Fruit fly (Drosophila melanogaster) S2 (cell line): Measurements from ENCODE around the gene CG18478.
"Not testable (repeated sequence)": the region's sequence is repeated elsewhere in the genome, so short reads cannot be mapped to it uniquely, and the experiment has no call there.

ENCODE experiments used
- CG8478 ChIP-seq: fragments of >200 bp; optimal IDR thresholded peaks from 2 replicates; lab custom pipeline; 2018
- CTCF ChIP-seq, 2 experiments: fragments of >200 bp; optimal IDR thresholded peaks; 2 replicates each; lab custom pipeline; 2018

Gene CG18478

DNA sequence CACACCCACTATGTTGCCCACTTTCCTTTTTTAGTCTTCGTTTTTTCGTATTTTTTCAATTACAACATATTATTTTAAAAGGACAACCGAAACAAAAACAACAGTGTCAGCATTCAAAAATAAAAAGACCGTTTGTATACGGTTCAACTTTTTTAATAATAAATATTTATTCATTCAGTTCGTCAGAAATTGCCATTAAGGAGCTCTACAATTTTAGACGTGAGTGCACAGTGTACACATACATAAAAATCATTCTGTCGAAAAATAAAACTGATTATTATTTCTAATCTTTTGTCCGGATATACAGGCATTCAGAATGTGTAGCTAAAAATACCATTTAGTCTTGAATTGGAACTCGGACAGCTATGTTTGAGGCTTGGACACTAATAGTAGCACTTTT is at the start of gene CG18478:
TSS of gene CG18478 (plus strand) at position 301 of the 400 bp plus-strand sequence.
- not testable (repeated sequence) for TF ChIP-seq CTCF (optimal IDR thresholded peaks at IDR 0.05; lab: Kevin White, UChicago); CG8478 (lab: Kevin White, UChicago)

DNA sequence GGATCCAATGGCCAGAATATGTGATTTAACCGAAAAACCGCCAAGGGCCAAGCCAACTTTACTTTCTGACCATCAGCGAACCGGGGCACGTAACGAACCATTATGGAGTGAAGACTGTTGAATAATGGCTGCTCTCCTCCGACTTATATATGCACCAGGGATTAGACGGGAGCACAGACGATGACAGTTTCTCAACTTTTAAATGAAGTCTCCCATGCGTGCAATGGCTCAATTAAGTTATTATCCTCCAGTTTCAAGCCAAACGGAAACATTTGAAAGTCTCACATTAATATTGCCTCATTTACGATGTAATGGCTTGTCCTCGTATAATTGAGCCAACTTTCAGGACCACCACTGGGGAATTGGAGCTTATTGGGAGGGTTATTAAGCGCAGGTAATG is 46.5 kb upstream of the CG18478 start, which contains the start of gene Or35a:
TSS of gene Or35a (minus strand) at position 101 of the 400 bp plus-strand sequence.
- TF ChIP-seq CG8478 (lab: Kevin White, UChicago) (no peak), CTCF (optimal IDR thresholded peaks at IDR 0.05; lab: Kevin White, UChicago) (no peak)

DNA sequence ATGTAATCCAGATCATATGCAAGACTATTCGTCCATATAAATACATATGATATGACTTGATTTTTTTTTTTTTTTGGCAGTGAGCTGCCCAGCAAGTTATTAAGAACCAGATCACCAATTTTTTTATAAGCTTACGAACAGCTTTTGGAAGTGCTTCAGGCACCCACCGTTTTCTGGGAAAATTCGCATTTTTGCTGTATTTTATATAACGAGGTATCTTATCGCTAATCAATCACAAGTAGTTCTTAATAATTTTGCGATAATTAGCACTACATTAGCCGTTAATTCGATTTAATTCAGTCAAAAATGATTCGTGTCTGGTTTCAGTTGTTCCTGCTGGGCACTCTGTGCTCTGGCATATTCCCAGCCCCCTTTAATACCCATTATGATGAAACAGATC is 41.6 kb upstream of the CG18478 start, which contains the start of gene CG7631:
TSS of gene CG7631 (plus strand) at position 301 of the 400 bp plus-strand sequence.
- TF ChIP-seq CG8478 (lab: Kevin White, UChicago), result no peak
- no peak for TF ChIP-seq CTCF (optimal IDR thresholded peaks at IDR 0.05; lab: Kevin White, UChicago)

DNA sequence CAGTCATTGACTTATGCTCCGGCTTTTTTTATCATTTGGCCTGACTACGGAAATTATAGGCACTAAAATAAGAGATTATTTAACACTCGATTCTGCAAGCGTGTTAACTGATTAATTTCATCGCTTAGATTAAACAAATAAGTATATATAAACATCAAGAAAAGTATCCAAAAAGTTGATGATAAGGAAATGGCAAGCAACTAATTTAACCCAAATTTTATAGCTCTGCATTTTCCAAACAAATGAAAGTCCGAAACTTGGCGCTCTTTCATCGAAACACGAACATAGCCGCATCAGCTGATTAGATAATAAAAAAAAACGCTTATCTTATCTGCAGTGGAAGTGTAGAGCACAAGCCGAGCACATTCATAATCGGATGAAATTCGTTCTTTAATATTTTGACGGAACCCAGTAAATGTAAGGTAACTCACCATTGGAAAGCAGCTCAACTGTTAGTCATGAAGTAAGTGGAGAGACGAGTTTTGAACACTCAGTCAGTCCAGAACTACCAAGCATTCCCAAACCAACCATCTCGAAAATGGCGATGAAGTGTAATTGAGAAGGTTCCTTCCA is 40.3 kb upstream of the CG18478 start, which contains the start of gene CG18480:
TSS of gene CG18480 (plus strand) at position 407 of the 573 bp plus-strand sequence.
- no peak for TF ChIP-seq CG8478 (lab: Kevin White, UChicago)

DNA sequence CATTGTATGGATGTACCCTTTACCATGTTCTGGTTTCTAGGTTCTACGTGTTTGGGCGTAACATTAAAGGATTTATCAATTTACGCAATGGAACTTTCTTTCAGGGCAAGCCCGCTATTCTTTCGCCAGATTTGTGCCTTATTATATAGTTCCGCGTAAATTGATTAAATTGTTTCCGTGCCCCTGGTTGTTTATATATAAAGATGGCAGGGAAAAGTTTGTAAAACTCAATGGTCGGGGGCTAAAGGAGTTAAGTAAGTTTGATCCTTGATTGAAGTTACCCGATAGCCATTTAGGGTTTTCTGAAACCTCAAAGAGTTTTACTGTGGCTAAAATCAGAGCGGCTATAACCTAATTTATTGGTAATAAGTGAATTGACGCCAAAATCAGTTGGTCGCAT is 28.3 kb upstream of the CG18478 start:
- TF ChIP-seq CTCF (optimal IDR thresholded peaks at IDR 0.05; lab: Kevin White, UChicago), result no peak
- no peak for TF ChIP-seq CG8478 (lab: Kevin White, UChicago)

DNA sequence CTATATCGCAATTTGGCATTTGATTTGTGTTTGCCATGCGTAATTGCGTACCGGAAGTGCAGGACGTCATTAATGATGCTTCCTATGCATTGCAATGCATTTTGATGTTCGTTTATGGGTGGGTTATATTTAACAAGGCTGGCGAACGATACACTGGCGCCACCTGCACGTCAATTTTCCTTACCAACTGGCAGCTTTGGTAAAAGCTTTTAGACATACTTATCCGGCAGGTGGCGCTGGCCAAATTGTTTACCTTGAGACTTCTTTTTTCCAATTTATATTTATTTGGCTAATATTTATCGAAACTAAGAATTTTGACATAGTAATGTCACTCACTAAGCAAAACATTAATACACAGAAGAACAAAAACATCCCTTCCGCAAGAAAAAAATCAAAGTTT is 26.2 kb upstream of the CG18478 start:
- peak; percentile 78 to 81 for TF ChIP-seq CTCF (optimal IDR thresholded peaks at IDR 0.05; lab: Kevin White, UChicago)
- TF ChIP-seq CG8478 (lab: Kevin White, UChicago), result no peak

DNA sequence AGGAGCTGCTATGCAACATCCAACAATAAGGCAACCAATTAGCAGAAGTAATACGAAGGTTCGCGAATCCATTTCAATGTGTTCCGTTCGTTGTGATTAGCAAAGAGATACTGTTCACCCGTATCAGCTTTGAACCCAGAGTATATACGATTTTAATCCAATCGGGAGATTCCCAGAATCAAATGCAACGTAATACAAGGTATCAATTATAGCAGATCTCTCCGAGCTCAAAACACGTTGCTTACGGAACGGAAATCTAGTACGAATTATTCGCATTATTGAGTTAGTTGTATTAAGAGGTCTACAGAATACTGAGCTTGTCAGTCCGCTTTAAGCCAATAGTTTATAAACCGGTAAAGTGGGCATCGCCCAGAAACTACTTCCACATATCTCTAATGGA is 10.6 kb upstream of the CG18478 start, which contains the start of gene CG44141:
TSS of gene CG44141 (minus strand) at position 101 of the 400 bp plus-strand sequence.
- not testable (repeated sequence) for TF ChIP-seq CTCF (optimal IDR thresholded peaks at IDR 0.05; lab: Kevin White, UChicago); CG8478 (lab: Kevin White, UChicago)

DNA sequence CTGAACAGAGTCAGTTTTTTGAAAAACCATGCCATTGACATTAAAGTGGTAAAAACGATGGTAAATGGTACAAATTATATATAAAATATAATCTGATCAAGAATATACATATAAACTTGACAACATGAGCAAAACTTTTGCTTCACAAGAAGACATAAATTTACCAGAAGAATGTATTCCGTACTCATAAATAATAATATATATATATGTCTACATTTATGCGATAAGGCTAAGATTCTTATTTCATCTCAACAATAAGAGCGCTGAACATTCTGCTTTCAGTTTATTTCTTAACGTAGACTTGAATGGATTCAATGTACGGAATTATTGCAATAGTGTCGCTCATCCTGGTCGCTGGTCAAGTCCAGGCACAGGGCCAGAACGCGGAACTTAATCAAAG is 9.2 kb upstream of the CG18478 start, which contains the start of gene CG18477:
TSS of gene CG18477 (plus strand) at position 301 of the 400 bp plus-strand sequence.
- not testable (repeated sequence) for TF ChIP-seq CTCF (optimal IDR thresholded peaks at IDR 0.05; lab: Kevin White, UChicago); CG8478 (lab: Kevin White, UChicago)

DNA sequence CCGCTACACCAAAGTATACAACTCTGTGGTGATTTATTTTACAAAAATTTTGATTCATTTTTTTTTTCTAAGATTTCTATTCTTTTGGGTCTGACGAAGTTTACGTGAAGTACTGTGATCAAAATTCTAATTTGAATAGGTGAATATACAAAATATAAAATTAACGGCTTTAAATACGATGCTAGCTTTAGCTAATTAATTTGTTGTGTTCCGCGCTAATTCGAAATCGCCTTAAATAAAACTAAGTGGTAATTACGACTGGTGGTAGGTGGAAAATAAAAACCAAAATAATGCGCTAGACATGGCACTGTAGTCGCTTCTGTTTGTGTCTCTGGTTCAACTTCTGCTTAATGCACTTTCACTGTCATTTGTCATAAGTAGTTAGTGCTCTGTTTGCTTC is 6.0 kb downstream of the CG18478 start, which contains the start of gene CG43923:
TSS of gene CG43923 (minus strand) at position 101 of the 400 bp plus-strand sequence.
- TF ChIP-seq CTCF (optimal IDR thresholded peaks at IDR 0.05; lab: Kevin White, UChicago); CG8478 (lab: Kevin White, UChicago): not testable (repeated sequence)

DNA sequence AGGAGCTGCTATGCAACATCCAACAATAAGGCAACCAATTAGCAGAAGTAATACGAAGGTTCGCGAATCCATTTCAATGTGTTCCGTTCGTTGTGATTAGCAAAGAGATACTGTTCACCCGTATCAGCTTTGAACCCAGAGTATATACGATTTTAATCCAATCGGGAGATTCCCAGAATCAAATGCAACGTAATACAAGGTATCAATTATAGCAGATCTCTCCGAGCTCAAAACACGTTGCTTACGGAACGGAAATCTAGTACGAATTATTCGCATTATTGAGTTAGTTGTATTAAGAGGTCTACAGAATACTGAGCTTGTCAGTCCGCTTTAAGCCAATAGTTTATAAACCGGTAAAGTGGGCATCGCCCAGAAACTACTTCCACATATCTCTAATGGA is 24.4 kb downstream of the CG18478 start, which contains the start of gene CG44140:
TSS of gene CG44140 (minus strand) at position 101 of the 400 bp plus-strand sequence.
- TF ChIP-seq CTCF (optimal IDR thresholded peaks at IDR 0.05; lab: Kevin White, UChicago); CG8478 (lab: Kevin White, UChicago): not testable (repeated sequence)

DNA sequence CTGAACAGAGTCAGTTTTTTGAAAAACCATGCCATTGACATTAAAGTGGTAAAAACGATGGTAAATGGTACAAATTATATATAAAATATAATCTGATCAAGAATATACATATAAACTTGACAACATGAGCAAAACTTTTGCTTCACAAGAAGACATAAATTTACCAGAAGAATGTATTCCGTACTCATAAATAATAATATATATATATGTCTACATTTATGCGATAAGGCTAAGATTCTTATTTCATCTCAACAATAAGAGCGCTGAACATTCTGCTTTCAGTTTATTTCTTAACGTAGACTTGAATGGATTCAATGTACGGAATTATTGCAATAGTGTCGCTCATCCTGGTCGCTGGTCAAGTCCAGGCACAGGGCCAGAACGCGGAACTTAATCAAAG is 25.8 kb downstream of the CG18478 start, which contains the start of gene CG31780:
TSS of gene CG31780 (plus strand) at position 301 of the 400 bp plus-strand sequence.
- not testable (repeated sequence) for TF ChIP-seq CTCF (optimal IDR thresholded peaks at IDR 0.05; lab: Kevin White, UChicago); CG8478 (lab: Kevin White, UChicago)

DNA sequence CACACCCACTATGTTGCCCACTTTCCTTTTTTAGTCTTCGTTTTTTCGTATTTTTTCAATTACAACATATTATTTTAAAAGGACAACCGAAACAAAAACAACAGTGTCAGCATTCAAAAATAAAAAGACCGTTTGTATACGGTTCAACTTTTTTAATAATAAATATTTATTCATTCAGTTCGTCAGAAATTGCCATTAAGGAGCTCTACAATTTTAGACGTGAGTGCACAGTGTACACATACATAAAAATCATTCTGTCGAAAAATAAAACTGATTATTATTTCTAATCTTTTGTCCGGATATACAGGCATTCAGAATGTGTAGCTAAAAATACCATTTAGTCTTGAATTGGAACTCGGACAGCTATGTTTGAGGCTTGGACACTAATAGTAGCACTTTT is 34.9 kb downstream of the CG18478 start, which contains the start of gene CG31827:
TSS of gene CG31827 (plus strand) at position 301 of the 400 bp plus-strand sequence.
- TF ChIP-seq CG8478 (lab: Kevin White, UChicago); CTCF (optimal IDR thresholded peaks at IDR 0.05; lab: Kevin White, UChicago): not testable (repeated sequence)

DNA sequence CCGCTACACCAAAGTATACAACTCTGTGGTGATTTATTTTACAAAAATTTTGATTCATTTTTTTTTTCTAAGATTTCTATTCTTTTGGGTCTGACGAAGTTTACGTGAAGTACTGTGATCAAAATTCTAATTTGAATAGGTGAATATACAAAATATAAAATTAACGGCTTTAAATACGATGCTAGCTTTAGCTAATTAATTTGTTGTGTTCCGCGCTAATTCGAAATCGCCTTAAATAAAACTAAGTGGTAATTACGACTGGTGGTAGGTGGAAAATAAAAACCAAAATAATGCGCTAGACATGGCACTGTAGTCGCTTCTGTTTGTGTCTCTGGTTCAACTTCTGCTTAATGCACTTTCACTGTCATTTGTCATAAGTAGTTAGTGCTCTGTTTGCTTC is 41.0 kb downstream of the CG18478 start, which contains the start of gene CG43924:
TSS of gene CG43924 (minus strand) at position 101 of the 400 bp plus-strand sequence.
- TF ChIP-seq CG8478 (lab: Kevin White, UChicago); CTCF (optimal IDR thresholded peaks at IDR 0.05; lab: Kevin White, UChicago): not testable (repeated sequence)

DNA sequence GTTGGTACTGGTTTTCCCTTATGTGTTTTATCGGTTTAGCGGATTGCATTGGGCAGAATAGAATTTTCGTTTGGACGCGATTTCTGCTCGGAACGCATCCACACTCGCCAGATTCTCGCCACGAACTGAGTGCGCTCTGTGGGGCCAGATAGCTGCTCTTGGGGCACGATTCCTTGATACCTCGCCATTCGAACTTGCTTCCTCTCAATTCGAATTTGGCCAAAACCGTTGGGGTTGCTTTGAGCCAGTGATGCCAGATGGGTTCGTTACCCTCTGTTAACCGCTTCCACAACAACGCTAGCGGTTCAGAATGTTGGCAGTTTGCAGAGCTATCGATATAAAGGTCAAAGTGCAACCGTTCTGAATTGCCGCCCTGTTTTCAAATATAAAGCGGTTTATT is 48.2 kb downstream of the CG18478 start, which contains the start of gene stol:
TSS of gene stol (minus strand) at position 101 of the 400 bp plus-strand sequence.
- not testable (repeated sequence) for TF ChIP-seq CTCF (optimal IDR thresholded peaks at IDR 0.05; lab: Kevin White, UChicago); CG8478 (lab: Kevin White, UChicago)
